Worm (Caenorhabditis elegans): ENCODE measurements around the gene hmt-1.
A peak's percentile ranks its signal among the peaks of the same experiment; 100 is the strongest.

Gene hmt-1

ce11 chrIII:11119176-11119853 is 19.6 kb upstream of the hmt-1 start, which contains the start of the genes sup-35 and Y48A6C.4 (continued):
- TF ChIP-seq unc-62 (GFP tag; optimal IDR thresholded peaks at IDR 0.05 in 1 of 2) (peak in 1 of 2 experiments; percentile 47), unc-62 (tag; optimal IDR thresholded peaks at IDR 0.05) (no peak), aly-2 (tag; optimal IDR thresholded peaks at IDR 0.05) (no peak), ceh-82 (tag; optimal IDR thresholded peaks at IDR 0.05) (no peak), nhr-28 (tag; optimal IDR thresholded peaks at IDR 0.05) (peak; percentile 27), tag-97 (GFP tag; IDR thresholded peaks at IDR 0.05) (no peak), zag-1 (tag; optimal IDR thresholded peaks at IDR 0.05) (no peak), nhr-25 (tag; optimal IDR thresholded peaks at IDR 0.05; ENCODE audit: borderline replicate concordance, insufficient read depth) (peak; percentile 7), F37D6.2 (tag; optimal IDR thresholded peaks at IDR 0.05) (peak; percentile 39), nhr-76 (tag; optimal IDR thresholded peaks at IDR 0.05) (no peak), nhr-102 (tag; optimal IDR thresholded peaks at IDR 0.05) (peak; percentile 50), sdz-12 (GFP tag; optimal IDR thresholded peaks at IDR 0.05) (no peak), dmd-6 (GFP tag; IDR thresholded peaks at IDR 0.05) (peak; percentile 31; the same call in 1 of the 2 replicates), snpc-4 (tag; optimal IDR thresholded peaks at IDR 0.05) (peak; percentile 13), nhr-11 (tag; optimal IDR thresholded peaks at IDR 0.05) (peak; percentile 58), ama-1 (optimal IDR thresholded peaks at IDR 0.05) (no peak), saeg-2 (GFP tag; IDR thresholded peaks at IDR 0.05) (no peak), fos-1 (tag; optimal IDR thresholded peaks at IDR 0.05) (no peak), nhr-6 (tag; optimal IDR thresholded peaks at IDR 0.05) (peak; percentile 71), D1046.2 (GFP tag; IDR thresholded peaks at IDR 0.05) (no peak), rbr-2 (tag; optimal IDR thresholded peaks at IDR 0.05) (peak; percentile 78), mep-1 (tag; optimal IDR thresholded peaks at IDR 0.05) (peak; percentile 78)

- peak; percentile 51; the same call in 1 of the 2 replicates for TF ChIP-seq dmd-8 (GFP tag; IDR thresholded peaks at IDR 0.05)
- peak; percentile 33; the same call in 1 of the 2 replicates for TF ChIP-seq T26A8.4 (GFP tag; IDR thresholded peaks at IDR 0.05)
- peak; percentile 42 for TF ChIP-seq nhr-102 (tag; optimal IDR thresholded peaks at IDR 0.05)
- peak; percentile 45; the same call in 1 of the 2 replicates for TF ChIP-seq madf-9 (GFP tag; conservative IDR thresholded peaks at IDR 0.05)
- TF ChIP-seq lin-38 (GFP tag; IDR thresholded peaks at IDR 0.05): peak; percentile 85
- 0 out of 2 replicates have a peak, but pooled peaks have one; percentile 32 for TF ChIP-seq Y105C5A.15 (GFP tag; IDR thresholded peaks at IDR 0.05)
- peak; percentile 52; the same call in 1 of the 2 replicates for TF ChIP-seq snpc-1.2 (GFP tag; IDR thresholded peaks at IDR 0.05)
- TF ChIP-seq arid-1 (GFP tag; conservative IDR thresholded peaks at IDR 0.05): peak; percentile 35; the same call in 1 of the 2 replicates
- TF ChIP-seq unc-130 (GFP tag; optimal IDR thresholded peaks at IDR 0.05): peak; percentile 52
- TF ChIP-seq F49E8.2 (tag; optimal IDR thresholded peaks at IDR 0.05; ENCODE audit: borderline replicate concordance): peak; percentile 48
- TF ChIP-seq ceh-44 (GFP tag; IDR thresholded peaks at IDR 0.05): peak; percentile 74; the same call in 1 of the 2 replicates
- peak; percentile 65; the same call in 1 of the 2 replicates for TF ChIP-seq lin-1 (GFP tag; IDR thresholded peaks at IDR 0.05)
- TF ChIP-seq php-3 (GFP tag; IDR thresholded peaks at IDR 0.05): 0 out of 2 replicates have a peak, but pooled peaks have one; percentile 41
- peak; percentile 53; the same call in 1 of the 2 replicates for TF ChIP-seq Y48G9A.11 (GFP tag; IDR thresholded peaks at IDR 0.05)
Observed at ce11 chrIII:11118107-11118506, 18.3 kb upstream of the hmt-1 start.

- TF ChIP-seq sdz-12 (GFP tag; optimal IDR thresholded peaks at IDR 0.05) (no peak), aha-1 (tag) (peak; percentile 51), pha-4 (GFP tag; IDR thresholded peaks at IDR 0.05) (no peak), pha-4 (tag; optimal IDR thresholded peaks at IDR 0.05) (no peak)
Observed at ce11 chrIII:11115956-11116355, 16.2 kb upstream of the hmt-1 start.

Data from whole organism, L4 larva.